Fruit fly (Drosophila melanogaster): Measurements from ENCODE around the gene Hipk.

Hipk gene

dm6 chr3L:544203-544602, 1.3 kb downstream of the Hipk start (continued):
- TF ChIP-seq zfh1 (GFP tag; IDR thresholded peaks at IDR 0.05) = no peak
- no peak for TF ChIP-seq Sin3A (optimal IDR thresholded peaks at IDR 0.05)
- TF ChIP-seq vfl (GFP tag; optimal IDR thresholded peaks at IDR 0.05) = no peak
- TF ChIP-seq run (tag; optimal IDR thresholded peaks at IDR 0.05) = no peak
- no peak for TF ChIP-seq CG1529 (GFP tag; optimal IDR thresholded peaks at IDR 0.05)
- peak in 1 of 2 experiments; percentile 59 for TF ChIP-seq pan (optimal IDR thresholded peaks at IDR 0.05)
- peak in 1 of 2 experiments; percentile 51 for TF ChIP-seq pan (GFP tag; optimal IDR thresholded peaks at IDR 0.05 in 1 of 2, IDR thresholded peaks at IDR 0.05 in 1 of 2)
- TF ChIP-seq CG4282 (GFP tag; optimal IDR thresholded peaks at IDR 0.05) = no peak
- no peak for TF ChIP-seq CG12391 (tag; optimal IDR thresholded peaks at IDR 0.05)
- TF ChIP-seq ro (GFP tag; IDR thresholded peaks at IDR 0.05) = no peak
- no peak for TF ChIP-seq CG13624 (GFP tag; optimal IDR thresholded peaks at IDR 0.05)
- no peak for TF ChIP-seq Rx (GFP tag; IDR thresholded peaks at IDR 0.05)
- no peak for TF ChIP-seq Awh (GFP tag; IDR thresholded peaks at IDR 0.05)
- no peak for TF ChIP-seq CG4424 (GFP tag; optimal IDR thresholded peaks at IDR 0.05)
- TF ChIP-seq CG14014 (GFP tag; IDR thresholded peaks at IDR 0.05) = no peak
- TF ChIP-seq Kr (GFP tag; optimal IDR thresholded peaks at IDR 0.05) = peak; percentile 73
- TF ChIP-seq B-H1 (GFP tag; IDR thresholded peaks at IDR 0.05) = no peak
- TF ChIP-seq D (optimal IDR thresholded peaks at IDR 0.05) = peak; percentile 9
- TF ChIP-seq D (GFP tag; optimal IDR thresholded peaks at IDR 0.05) = no peak
- TF ChIP-seq CG1832 (GFP tag; optimal IDR thresholded peaks at IDR 0.05) = peak; percentile 79
- peak; percentile 85 for TF ChIP-seq yki (optimal IDR thresholded peaks at IDR 0.05)
- no peak for TF ChIP-seq CG14441 (GFP tag; IDR thresholded peaks at IDR 0.05)
- no peak for TF ChIP-seq zf30C (GFP tag; optimal IDR thresholded peaks at IDR 0.05)
- TF ChIP-seq vnd (GFP tag; IDR thresholded peaks at IDR 0.05; ENCODE audit: partially characterized antibody) = no peak
- no peak for TF ChIP-seq NfI (GFP tag; optimal IDR thresholded peaks at IDR 0.05)
- TF ChIP-seq salm (tag; optimal IDR thresholded peaks at IDR 0.05) = no peak
- TF ChIP-seq psq (GFP tag; optimal IDR thresholded peaks at IDR 0.05) = no peak
- TF ChIP-seq peb (GFP tag; IDR thresholded peaks at IDR 0.05) = no peak
- TF ChIP-seq CG2678 (tag; optimal IDR thresholded peaks at IDR 0.05) = no peak
- peak; percentile 21 for TF ChIP-seq CG18599 (GFP tag; optimal IDR thresholded peaks at IDR 0.05)
- TF ChIP-seq Xrp1 (GFP tag; IDR thresholded peaks at IDR 0.05) = no peak
- TF ChIP-seq BtbVII (GFP tag; optimal IDR thresholded peaks at IDR 0.05) = no peak
- TF ChIP-seq disco-r (GFP tag; optimal IDR thresholded peaks at IDR 0.05) = no peak
- TF ChIP-seq CG15011 (GFP tag; optimal IDR thresholded peaks at IDR 0.05) = no peak
- no peak for TF ChIP-seq CG2712 (tag; optimal IDR thresholded peaks at IDR 0.05)
- TF ChIP-seq CG17385 (GFP tag; optimal IDR thresholded peaks at IDR 0.05) = no peak
- TF ChIP-seq wek (GFP tag; optimal IDR thresholded peaks at IDR 0.05) = no peak
- peak; percentile 18; the same call in 1 of the 2 replicates for TF ChIP-seq Scr (GFP tag; IDR thresholded peaks at IDR 0.05; ENCODE audit: partially characterized antibody)
- TF ChIP-seq CG3838 (GFP tag; optimal IDR thresholded peaks at IDR 0.05) = no peak
- no peak for TF ChIP-seq NC2α (GFP tag; optimal IDR thresholded peaks at IDR 0.05)
- peak; percentile 20 for TF ChIP-seq cad (GFP tag; optimal IDR thresholded peaks at IDR 0.05)
- no peak for TF ChIP-seq Fer1 (GFP tag; optimal IDR thresholded peaks at IDR 0.05)
- peak; percentile 96 for TF ChIP-seq CG11504 (tag; optimal IDR thresholded peaks at IDR 0.05)

- TF ChIP-seq Antp (GFP tag; optimal IDR thresholded peaks at IDR 0.05) (peak; percentile 59), ftz-f1 (GFP tag; optimal IDR thresholded peaks at IDR 0.05) (no peak), nau (GFP tag; optimal IDR thresholded peaks at IDR 0.05) (peak; percentile 23), MTF-1 (GFP tag; optimal IDR thresholded peaks at IDR 0.05; ENCODE audit: borderline replicate concordance) (no peak), CG7786 (GFP tag; optimal IDR thresholded peaks at IDR 0.05) (peak; percentile 70), onecut (GFP tag; IDR thresholded peaks at IDR 0.05) (peak; percentile 35; the same call in 1 of the 2 replicates), CG18476 (GFP tag; optimal IDR thresholded peaks at IDR 0.05) (peak; percentile 18), ems (GFP tag; optimal IDR thresholded peaks at IDR 0.05) (peak; percentile 70), Lpt (GFP tag; optimal IDR thresholded peaks at IDR 0.05) (no peak), CG13775 (GFP tag; optimal IDR thresholded peaks at IDR 0.05) (peak; percentile 27), al (GFP tag; IDR thresholded peaks at IDR 0.05) (peak; percentile 40; the same call in 1 of the 2 replicates), Scr (GFP tag; IDR thresholded peaks at IDR 0.05; ENCODE audit: partially characterized antibody) (no peak), Blimp-1 (GFP tag; optimal IDR thresholded peaks at IDR 0.05) (no peak)
These were observed 2.8 kb downstream of the Hipk start for dm6 chr3L:545512-546161.

Measured in whole organism, embryonic.